Worm (Caenorhabditis elegans): ENCODE results near the gene srt-30.

ce11 chrV:3774653-3775052 is 25.6 kb downstream of the srt-30 start:
- TF ChIP-seq flt-1 (GFP tag; IDR thresholded peaks at IDR 0.05) (no peak), klf-2 (GFP tag; conservative IDR thresholded peaks at IDR 0.05) (no peak), tab-1 (GFP tag; IDR thresholded peaks at IDR 0.05) (no peak), med-1 (GFP tag; optimal IDR thresholded peaks at IDR 0.05; ENCODE audit: insufficient read depth) (no peak), ref-1 (GFP tag; conservative IDR thresholded peaks at IDR 0.05) (no peak), T22C8.4 (GFP tag; IDR thresholded peaks at IDR 0.05) (no peak)
